Worm (Caenorhabditis elegans) whole organism, L2 larva: ENCODE measurements around the gene F56A11.6.

Experiments used
- blmp-1 ChIP-seq: sonication (generic microtip); optimal IDR thresholded peaks from 2 replicates; lab custom pipeline; 2017; ENCODE audit warnings: missing genetic modification characterization, mild to moderate bottlenecking, missing compliant biosample characterization, antibody characterized with exemption, moderate library complexity; ENCODE audit not compliant: insufficient read depth
- lin-39 ChIP-seq: fragments of 150-350 bp; optimal IDR thresholded peaks from 2 replicates; lab custom pipeline; 2014; ENCODE audit warnings: missing biosample characterization, missing genetic modification reagents, missing genetic modification characterization

DNA sequence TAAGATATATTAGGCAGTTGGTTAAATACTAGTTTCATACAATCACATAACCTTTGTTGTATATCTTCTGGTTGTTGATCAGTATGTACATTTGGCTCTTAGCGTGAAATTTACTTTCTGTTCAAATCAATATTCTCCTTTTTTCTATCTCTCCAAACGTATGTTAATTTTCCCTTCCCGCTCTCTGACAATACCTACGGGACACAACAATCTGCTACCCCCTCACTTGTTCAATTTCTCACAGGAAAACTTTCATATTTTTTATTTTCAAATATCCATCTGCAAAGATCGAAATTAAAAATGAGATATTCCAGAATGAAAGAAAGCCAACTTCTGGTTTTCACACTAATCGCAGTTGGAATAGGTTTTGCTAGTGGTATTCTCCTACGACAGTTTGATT is 50.2 kb downstream of the F56A11.6 start, which contains the start of gene glt-7:
- TF ChIP-seq lin-39, result no peak
- TF ChIP-seq blmp-1 (tag; lab: Kevin White, UChicago), result no peak
